Worm (Caenorhabditis elegans) whole organism, L1 larva: Measurements from ENCODE around the gene twk-7.

Experiments used
- C04F5.9 ChIP-seq: sonication (generic microtip); optimal IDR thresholded peaks from 2 replicates; lab custom pipeline; 2016; ENCODE audit warnings: missing genetic modification characterization, missing compliant biosample characterization
- F16B12.6 ChIP-seq: fragments of 150-350 bp; optimal IDR thresholded peaks from 2 replicates; lab custom pipeline; 2014; ENCODE audit warnings: missing biosample characterization, missing genetic modification characterization
- Y116A8C.19 ChIP-seq: sonication (generic microtip); optimal IDR thresholded peaks from 2 replicates; lab custom pipeline; 2016; ENCODE audit warnings: missing compliant biosample characterization, missing genetic modification characterization, borderline replicate concordance
- alr-1 ChIP-seq: fragments of 200-800 bp; sonication (Bioruptor generic); optimal IDR thresholded peaks from 2 replicates; lab custom pipeline; 2018; ENCODE audit warnings: borderline replicate concordance, mild to moderate bottlenecking, missing genetic modification characterization, missing compliant biosample characterization
- blmp-1 ChIP-seq: fragments of 150-350 bp; optimal IDR thresholded peaks from 2 replicates; lab custom pipeline; 2014; ENCODE audit warnings: missing biosample characterization, missing genetic modification characterization
- ceh-8 ChIP-seq: fragments of 200-800 bp; sonication (Bioruptor generic); optimal IDR thresholded peaks from 2 replicates; lab custom pipeline; 2018; ENCODE audit warnings: mild to moderate bottlenecking, missing genetic modification characterization, moderate library complexity, missing compliant biosample characterization
- ceh-88 ChIP-seq: fragments of 200-800 bp; sonication (Bioruptor generic); IDR thresholded peaks from 2 replicates; pipeline ENCODE4 v1.3.6; 2022; ENCODE audit warnings: missing genetic modification characterization, missing compliant biosample characterization
- dpl-1 ChIP-seq, 3 experiments: fragments of 150-350 bp in 2 of 3; sonication (generic microtip) in 1 of 3; optimal IDR thresholded peaks; 2 replicates each; lab custom pipeline; 2014 to 2017; ENCODE audit warnings: missing biosample characterization in 3 of 3, missing genetic modification characterization in 3 of 3, missing genetic modification reagents in 3 of 3
- dsc-1 ChIP-seq: sonication (generic microtip); optimal IDR thresholded peaks from 2 replicates; lab custom pipeline; 2016; ENCODE audit warnings: mild to moderate bottlenecking, missing genetic modification characterization, missing compliant biosample characterization
- efl-1 ChIP-seq, 4 experiments: fragments of 150-350 bp; optimal IDR thresholded peaks in 3 of 4; peaks in 1 of 4; 1 replicate in 1 of 4; 2 replicates in 3 of 4; lab custom pipeline; 2014; ENCODE audit warnings: missing biosample characterization in 2 of 4, missing genetic modification characterization in 2 of 4, missing genetic modification reagents in 2 of 4
- elt-3 ChIP-seq, 6 experiments: fragments of 150-350 bp in 1 of 6; sonication (generic microtip); optimal IDR thresholded peaks; 2 replicates each; lab custom pipeline; 2017 to 2018; ENCODE audit warnings: missing biosample characterization in 6 of 6, missing genetic modification characterization in 6 of 6, inconsistent platforms in 1 of 6
- fkh-10 ChIP-seq: sonication (generic microtip); optimal IDR thresholded peaks from 2 replicates; lab custom pipeline; 2017; ENCODE audit warnings: missing biosample characterization, missing genetic modification reagents, missing genetic modification characterization
- fkh-8 ChIP-seq: sonication (generic microtip); optimal IDR thresholded peaks from 2 replicates; lab custom pipeline; 2016; ENCODE audit warnings: mild to moderate bottlenecking, missing genetic modification characterization, missing compliant biosample characterization
- hlh-4 ChIP-seq: sonication (generic microtip); optimal IDR thresholded peaks from 2 replicates; lab custom pipeline; 2016; ENCODE audit warnings: mild to moderate bottlenecking, missing genetic modification characterization, missing compliant biosample characterization
- hpl-2 ChIP-seq: fragments of 150-350 bp; optimal IDR thresholded peaks from 2 replicates; lab custom pipeline; 2014; ENCODE audit warnings: missing biosample characterization, missing genetic modification reagents, missing genetic modification characterization
- irx-1 ChIP-seq: sonication (generic microtip); optimal IDR thresholded peaks from 2 replicates; lab custom pipeline; 2016; ENCODE audit warnings: missing genetic modification characterization, missing compliant biosample characterization
- isw-1 ChIP-seq: fragments of 200-800 bp; sonication (Bioruptor generic); IDR thresholded peaks from 2 replicates; pipeline ENCODE4 v1.3.6; 2022; ENCODE audit warnings: missing genetic modification characterization, missing compliant biosample characterization
- jun-1 ChIP-seq: fragments of 150-350 bp; optimal IDR thresholded peaks from 2 replicates; lab custom pipeline; 2014; ENCODE audit warnings: missing biosample characterization, missing genetic modification reagents, missing genetic modification characterization
- lin-14 ChIP-seq: fragments of 200-800 bp; sonication (Bioruptor generic); optimal IDR thresholded peaks from 2 replicates; lab custom pipeline; 2018; ENCODE audit warnings: mild to moderate bottlenecking, missing genetic modification characterization, moderate library complexity, missing compliant biosample characterization
- lin-35 ChIP-seq, 2 experiments: fragments of 150-350 bp; optimal IDR thresholded peaks; 2 replicates each; lab custom pipeline; 2014; ENCODE audit warnings: missing biosample characterization in 2 of 2, missing genetic modification characterization in 2 of 2, missing genetic modification reagents in 2 of 2
- lin-39 ChIP-seq: fragments of 150-350 bp; optimal IDR thresholded peaks from 2 replicates; lab custom pipeline; 2014; ENCODE audit warnings: missing biosample characterization, missing genetic modification reagents, missing genetic modification characterization
- lir-3 ChIP-seq: sonication (generic microtip); optimal IDR thresholded peaks from 2 replicates; lab custom pipeline; 2016; ENCODE audit warnings: mild to moderate bottlenecking, missing genetic modification characterization, moderate library complexity, missing compliant biosample characterization; ENCODE audit not compliant: poor library complexity
- mdl-1 ChIP-seq, 2 experiments: fragments of 150-350 bp; optimal IDR thresholded peaks; 2 replicates each; lab custom pipeline; 2014 to 2017; ENCODE audit warnings: missing biosample characterization in 2 of 2, missing genetic modification characterization in 2 of 2, inconsistent platforms in 1 of 2
- mef-2 ChIP-seq: fragments of 150-350 bp; optimal IDR thresholded peaks from 2 replicates; lab custom pipeline; 2014; ENCODE audit warnings: missing biosample characterization, missing genetic modification characterization
- mep-1 ChIP-seq: fragments of 150-350 bp; optimal IDR thresholded peaks from 2 replicates; lab custom pipeline; 2014; ENCODE audit warnings: missing biosample characterization, missing genetic modification characterization
- nhr-11 ChIP-seq: fragments of 150-350 bp; optimal IDR thresholded peaks from 2 replicates; lab custom pipeline; 2014; ENCODE audit warnings: missing biosample characterization, missing genetic modification characterization
- nhr-20 ChIP-seq: sonication (generic microtip); optimal IDR thresholded peaks from 2 replicates; lab custom pipeline; 2016; ENCODE audit warnings: mild to moderate bottlenecking, missing genetic modification characterization, missing compliant biosample characterization
- nhr-237 ChIP-seq: fragments of 150-350 bp; optimal IDR thresholded peaks from 2 replicates; lab custom pipeline; 2014; ENCODE audit warnings: missing biosample characterization, missing genetic modification characterization
- nhr-28 ChIP-seq: fragments of 150-350 bp; optimal IDR thresholded peaks from 2 replicates; lab custom pipeline; 2014; ENCODE audit warnings: missing biosample characterization, missing genetic modification characterization
- nhr-71 ChIP-seq: sonication (generic microtip); optimal IDR thresholded peaks from 2 replicates; lab custom pipeline; 2016; ENCODE audit warnings: mild to moderate bottlenecking, missing genetic modification characterization, moderate library complexity, missing compliant biosample characterization
- nhr-76 ChIP-seq: sonication (generic microtip); optimal IDR thresholded peaks from 2 replicates; lab custom pipeline; 2017; ENCODE audit warnings: missing biosample characterization, missing genetic modification characterization
- nhr-77 ChIP-seq: fragments of 150-350 bp; optimal IDR thresholded peaks from 2 replicates; lab custom pipeline; 2014; ENCODE audit warnings: missing biosample characterization, missing genetic modification characterization
- nhr-85 ChIP-seq: sonication (generic microtip); peaks from one replicate; lab custom pipeline; 2016; ENCODE audit warnings: missing genetic modification characterization, inconsistent platforms, missing compliant biosample characterization
- nhr-90 ChIP-seq: sonication (generic microtip); optimal IDR thresholded peaks from 2 replicates; lab custom pipeline; 2016; ENCODE audit warnings: mild to moderate bottlenecking, missing genetic modification characterization, missing compliant biosample characterization; ENCODE audit not compliant: poor library complexity
- pag-3 ChIP-seq: sonication (generic microtip); optimal IDR thresholded peaks from 2 replicates; lab custom pipeline; 2017; ENCODE audit warnings: missing genetic modification characterization, mild to moderate bottlenecking, missing compliant biosample characterization, antibody characterized with exemption, borderline replicate concordance; ENCODE audit not compliant: insufficient read depth
- pqm-1 ChIP-seq: sonication (generic microtip); optimal IDR thresholded peaks from 3 replicates; lab custom pipeline; 2017; ENCODE audit warnings: missing biosample characterization, missing genetic modification characterization
- rnt-1 ChIP-seq: sonication (generic microtip); optimal IDR thresholded peaks from 2 replicates; lab custom pipeline; 2016; ENCODE audit warnings: mild to moderate bottlenecking, missing genetic modification characterization, moderate library complexity, missing compliant biosample characterization
- skn-1 ChIP-seq: fragments of 150-350 bp; optimal IDR thresholded peaks from 2 replicates; lab custom pipeline; 2014; ENCODE audit warnings: missing biosample characterization, missing genetic modification characterization
- snu-23 ChIP-seq: sonication (generic microtip); optimal IDR thresholded peaks from 2 replicates; lab custom pipeline; 2016; ENCODE audit warnings: missing genetic modification characterization, missing compliant biosample characterization
- sox-4 ChIP-seq: sonication (generic microtip); optimal IDR thresholded peaks from 2 replicates; lab custom pipeline; 2016; ENCODE audit warnings: missing genetic modification characterization, missing compliant biosample characterization
- sptf-1 ChIP-seq: fragments of 150-350 bp; optimal IDR thresholded peaks from 2 replicates; lab custom pipeline; 2014; ENCODE audit warnings: missing biosample characterization, missing genetic modification characterization
- sup-37 ChIP-seq: fragments of 200-800 bp; sonication (Bioruptor generic); optimal IDR thresholded peaks from 2 replicates; lab custom pipeline; 2018; ENCODE audit warnings: mild to moderate bottlenecking, missing genetic modification characterization, missing compliant biosample characterization
- tbx-2 ChIP-seq: sonication (generic microtip); optimal IDR thresholded peaks from 2 replicates; lab custom pipeline; 2016; ENCODE audit warnings: missing genetic modification characterization, missing compliant biosample characterization
- tlp-1 ChIP-seq: fragments of 150-350 bp; optimal IDR thresholded peaks from 2 replicates; lab custom pipeline; 2014; ENCODE audit warnings: missing biosample characterization, missing genetic modification characterization
- unc-130 ChIP-seq: fragments of 150-350 bp; optimal IDR thresholded peaks from 2 replicates; lab custom pipeline; 2017; ENCODE audit warnings: missing biosample characterization, missing genetic modification characterization, inconsistent platforms
- unc-30 ChIP-seq: sonication (generic microtip); optimal IDR thresholded peaks from 2 replicates; lab custom pipeline; 2017; ENCODE audit warnings: missing biosample characterization, missing genetic modification characterization
- unc-86 ChIP-seq: sonication (generic microtip); optimal IDR thresholded peaks from 2 replicates; lab custom pipeline; 2016; ENCODE audit warnings: missing genetic modification characterization, missing compliant biosample characterization
- zip-4 ChIP-seq: fragments of 200-800 bp; sonication (Bioruptor generic); optimal IDR thresholded peaks from 2 replicates; lab custom pipeline; 2018; ENCODE audit warnings: mild to moderate bottlenecking, missing genetic modification characterization, moderate library complexity, missing compliant biosample characterization

The twk-7 gene

DNA sequence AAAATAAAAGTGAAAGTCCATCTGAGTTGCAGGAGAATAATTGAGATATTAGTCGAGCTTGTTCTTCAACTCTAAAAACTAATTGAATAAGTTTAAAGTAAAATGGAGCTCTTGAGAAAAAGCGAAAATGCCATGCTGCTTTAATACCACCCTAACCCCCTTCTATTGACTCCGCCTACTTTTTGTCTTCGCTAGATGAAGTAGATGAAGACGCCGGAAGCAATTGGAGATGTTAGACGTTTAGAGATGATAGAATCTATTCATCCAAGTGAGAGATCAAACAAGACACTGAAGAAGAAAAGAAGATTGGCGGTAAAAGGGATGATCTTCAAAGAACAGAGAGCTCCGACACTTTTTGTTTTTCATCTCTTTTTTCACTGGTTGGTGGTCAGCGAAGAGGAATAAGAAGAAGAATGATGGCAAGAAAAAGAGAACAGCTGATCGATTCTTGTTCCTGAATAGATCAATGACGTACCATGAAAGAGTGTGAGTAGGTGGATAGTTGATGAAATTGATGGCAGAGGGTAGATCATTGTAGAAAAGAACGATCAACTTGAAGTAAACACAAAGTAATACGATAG lies 11.0 kb upstream of the twk-7 start:
- TF ChIP-seq Y116A8C.19, result no peak
- peak; percentile 6 for TF ChIP-seq mep-1 (tag; lab: Kevin White, UChicago)
- TF ChIP-seq fkh-8, result no peak
- peak; percentile 2 for TF ChIP-seq unc-130 (tag; lab: Kevin White, UChicago)
- TF ChIP-seq nhr-71 (tag; lab: Kevin White, UChicago), result peak; percentile 45
- TF ChIP-seq lin-14 (GFP tag; lab: Kevin White, UChicago), result peak; percentile 37
- peak; percentile 0 for TF ChIP-seq snu-23 (GFP tag; lab: Kevin White, UChicago)
- no peak for TF ChIP-seq efl-1 (optimal IDR thresholded peaks at IDR 0.05; lab: Kevin White, UChicago)
- TF ChIP-seq efl-1 (GFP tag; optimal IDR thresholded peaks at IDR 0.05 in 1 of 2; lab: Kevin White, UChicago), result peak in 1 of 2 experiments; percentile 30
- TF ChIP-seq pag-3 (tag; lab: Kevin White, UChicago), result peak; percentile 11
- no peak for TF ChIP-seq tlp-1 (tag; lab: Kevin White, UChicago)
- TF ChIP-seq blmp-1 (tag; lab: Kevin White, UChicago), result peak; percentile 83
- TF ChIP-seq nhr-85, result peak; percentile 87
- no peak for TF ChIP-seq nhr-76 (tag; lab: Kevin White, UChicago)
- no peak for TF ChIP-seq fkh-10 (GFP tag; lab: Kevin White, UChicago)
- TF ChIP-seq alr-1 (tag; lab: Kevin White, UChicago), result no peak
- peak; percentile 18 for TF ChIP-seq nhr-20 (tag; lab: Kevin White, UChicago)
- TF ChIP-seq elt-3 (tag; optimal IDR thresholded peaks at IDR 0.05; lab: Kevin White, UChicago), result peak in 1 of 6 experiments; percentile 24
- TF ChIP-seq skn-1 (tag; lab: Kevin White, UChicago), result no peak
- TF ChIP-seq dsc-1 (tag; lab: Kevin White, UChicago), result peak; percentile 58
- peak in 1 of 3 experiments; percentile 25 for TF ChIP-seq dpl-1 (GFP tag; optimal IDR thresholded peaks at IDR 0.05; lab: Kevin White, UChicago)
- no peak for TF ChIP-seq ceh-8 (GFP tag; lab: Kevin White, UChicago)
- TF ChIP-seq lir-3 (tag; lab: Kevin White, UChicago), result no peak
- TF ChIP-seq mef-2, result no peak
- TF ChIP-seq C04F5.9 (tag; lab: Kevin White, UChicago), result no peak
- no peak for TF ChIP-seq zip-4 (GFP tag; lab: Kevin White, UChicago)
- TF ChIP-seq tbx-2, result no peak
- no peak for TF ChIP-seq isw-1

DNA sequence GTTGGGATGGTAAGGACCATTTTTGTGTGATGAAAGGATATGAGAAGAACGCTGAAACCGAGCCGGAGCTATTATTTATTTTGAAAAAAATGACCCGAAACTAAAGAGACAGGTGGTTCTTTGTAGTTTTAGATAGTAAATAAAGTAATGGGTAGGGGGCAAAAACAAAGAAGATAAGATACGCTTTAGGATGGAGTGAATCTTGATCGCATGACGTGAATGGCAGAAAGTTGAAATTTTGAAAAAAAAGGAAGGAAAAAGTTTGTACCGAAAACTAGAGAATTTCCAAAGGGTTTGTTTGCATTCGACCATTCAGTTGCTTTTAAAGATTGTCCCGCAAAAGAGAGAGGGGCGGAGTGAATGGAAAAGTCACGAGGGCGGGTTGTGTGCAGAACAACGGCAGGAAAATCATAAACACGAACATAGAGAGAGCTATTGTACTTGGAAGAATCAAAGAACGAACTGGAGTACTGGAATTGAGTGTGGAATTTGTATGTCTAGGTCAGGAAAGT lies 10.4 kb upstream of the twk-7 start, which contains the start of gene F22B7.9:
Gene F22B7.9, minus strand, starts transcription at position 51 of the 512 bp plus-strand sequence.
- TF ChIP-seq sptf-1 (tag; lab: Kevin White, UChicago) (no peak), blmp-1 (tag; lab: Kevin White, UChicago) (no peak), lin-14 (GFP tag; lab: Kevin White, UChicago) (peak; percentile 26), hpl-2 (no peak), unc-86 (tag; lab: Kevin White, UChicago) (no peak), pqm-1 (tag; lab: Kevin White, UChicago) (no peak), nhr-77 (tag; lab: Kevin White, UChicago) (peak; percentile 4), jun-1 (tag; lab: Kevin White, UChicago) (no peak), zip-4 (GFP tag; lab: Kevin White, UChicago) (no peak), nhr-237 (tag; lab: Kevin White, UChicago) (no peak), efl-1 (optimal IDR thresholded peaks at IDR 0.05; lab: Kevin White, UChicago) (no peak), efl-1 (GFP tag; optimal IDR thresholded peaks at IDR 0.05 in 1 of 2; lab: Kevin White, UChicago) (peak in 1 of 2 experiments; percentile 16), rnt-1 (tag; lab: Kevin White, UChicago) (peak; percentile 11), nhr-11 (tag; lab: Kevin White, UChicago) (no peak), hlh-4 (tag; lab: Kevin White, UChicago) (no peak), tlp-1 (tag; lab: Kevin White, UChicago) (no peak), tbx-2 (peak; percentile 23), nhr-20 (tag; lab: Kevin White, UChicago) (peak; percentile 71), unc-30 (tag; lab: Kevin White, UChicago) (no peak), mdl-1 (tag; optimal IDR thresholded peaks at IDR 0.05; lab: Kevin White, UChicago) (peak in 1 of 2 experiments; percentile 53), sox-4 (no peak), nhr-76 (tag; lab: Kevin White, UChicago) (no peak), lin-39 (no peak), ceh-88 (GFP tag; lab: Robert Waterston, UW) (0 out of 2 replicates have a peak, but pooled peaks have one; percentile 12), snu-23 (GFP tag; lab: Kevin White, UChicago) (peak; percentile 35), nhr-90 (peak; percentile 20), lin-35 (GFP tag; optimal IDR thresholded peaks at IDR 0.05; lab: Kevin White, UChicago) (peak in 1 of 2 experiments; percentile 34), F16B12.6 (tag; lab: Kevin White, UChicago) (no peak), sup-37 (no peak), nhr-28 (no peak), skn-1 (tag; lab: Kevin White, UChicago) (peak; percentile 0), irx-1 (tag; lab: Kevin White, UChicago) (no peak)
